Worm (Caenorhabditis elegans): ENCODE data around the gene spin-2.

The spin-2 gene

DNA sequence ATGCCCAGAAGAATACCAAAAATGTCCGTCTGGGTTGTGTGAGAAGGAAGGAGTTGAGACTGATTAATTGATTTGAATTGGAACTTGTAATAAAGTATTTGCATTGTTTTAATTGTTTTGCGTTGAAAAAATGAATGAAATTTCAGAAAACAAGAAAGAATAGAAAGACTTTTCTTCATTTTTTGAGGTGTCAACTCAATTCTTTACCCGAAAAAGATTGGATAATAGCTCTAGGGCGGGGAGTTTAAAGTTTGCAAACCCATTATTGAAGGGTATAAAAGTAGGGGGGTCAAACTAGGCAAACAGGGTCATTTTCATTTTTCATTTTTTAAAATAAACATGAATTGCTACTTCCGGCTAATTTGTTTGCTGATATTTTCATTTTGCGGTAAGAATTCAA is 38.6 kb upstream of the spin-2 start, which contains the start of gene scl-10:
TSS of gene scl-10 (plus strand) at position 301 of the 400 bp plus-strand sequence.
- TF ChIP-seq mdl-1 (tag; optimal IDR thresholded peaks at IDR 0.05): no peak

DNA sequence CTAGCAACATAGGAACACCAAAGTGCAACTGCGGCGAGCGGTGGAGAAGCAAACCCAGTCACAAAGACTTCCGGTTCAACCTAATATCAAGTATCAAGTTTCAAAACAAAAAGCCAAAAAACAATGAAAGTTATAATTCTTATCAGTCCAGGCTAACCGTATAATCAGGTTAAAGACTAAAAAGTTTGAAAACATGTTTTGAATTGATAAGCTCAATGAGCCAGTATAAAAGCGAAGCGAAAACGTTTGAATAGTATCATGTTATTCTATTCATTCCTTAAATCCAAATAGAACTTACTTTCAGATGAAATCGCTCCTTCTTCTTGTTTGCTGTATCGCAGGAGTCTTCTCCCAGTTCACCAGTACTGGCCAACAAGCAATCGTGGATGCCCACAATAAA is 35.7 kb upstream of the spin-2 start, which contains the start of gene scl-11:
TSS of gene scl-11 (plus strand) at position 301 of the 400 bp plus-strand sequence.
- TF ChIP-seq ZK546.5 (tag; optimal IDR thresholded peaks at IDR 0.05) (no peak), ztf-4 (tag; optimal IDR thresholded peaks at IDR 0.05) (no peak), unc-62 (GFP tag; optimal IDR thresholded peaks at IDR 0.05) (no peak), nhr-23 (tag; optimal IDR thresholded peaks at IDR 0.05) (no peak), nhr-77 (tag; optimal IDR thresholded peaks at IDR 0.05) (no peak), ceh-9 (tag; optimal IDR thresholded peaks at IDR 0.05) (no peak), egl-5 (tag; optimal IDR thresholded peaks at IDR 0.05) (no peak), nhr-237 (tag; optimal IDR thresholded peaks at IDR 0.05) (no peak), daf-12 (tag; optimal IDR thresholded peaks at IDR 0.05) (no peak), zag-1 (tag; optimal IDR thresholded peaks at IDR 0.05) (no peak), nhr-25 (tag; optimal IDR thresholded peaks at IDR 0.05) (no peak), sea-2 (GFP tag; optimal IDR thresholded peaks at IDR 0.05) (no peak)

DNA sequence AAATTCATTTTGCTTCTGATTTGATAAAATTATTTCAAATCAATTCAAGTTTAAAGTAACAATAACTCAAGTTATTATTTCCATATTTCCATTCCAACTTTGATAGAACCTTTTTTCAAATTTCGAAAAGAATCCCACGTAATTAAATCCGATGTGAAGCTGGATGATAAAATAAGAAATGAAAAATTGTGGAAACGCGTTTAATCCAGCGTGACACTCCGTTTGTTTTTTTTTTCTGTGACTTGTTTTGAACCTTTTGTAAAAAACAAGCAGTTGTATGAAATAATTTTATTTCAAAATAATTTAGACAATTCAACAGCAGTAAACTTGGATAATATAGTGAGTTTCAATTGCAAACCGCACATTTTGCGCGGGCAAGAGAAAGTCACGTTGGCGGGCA is 34.2 kb upstream of the spin-2 start, which contains the start of gene F49E11.7:
TSS of gene F49E11.7 (plus strand) at position 301 of the 400 bp plus-strand sequence.
- TF ChIP-seq nhr-28 (tag; optimal IDR thresholded peaks at IDR 0.05) (no peak), tbx-2 (tag; optimal IDR thresholded peaks at IDR 0.05) (no peak), lin-39 (tag; optimal IDR thresholded peaks at IDR 0.05) (no peak), ZK546.5 (tag; optimal IDR thresholded peaks at IDR 0.05) (no peak), nhr-25 (tag; optimal IDR thresholded peaks at IDR 0.05) (no peak), nhr-67 (tag; optimal IDR thresholded peaks at IDR 0.05) (no peak), pqm-1 (tag; optimal IDR thresholded peaks at IDR 0.05) (no peak), aly-2 (tag; optimal IDR thresholded peaks at IDR 0.05) (no peak), fkh-10 (GFP tag; optimal IDR thresholded peaks at IDR 0.05) (no peak), eor-1 (tag; optimal IDR thresholded peaks at IDR 0.05) (no peak), hmg-11 (tag; optimal IDR thresholded peaks at IDR 0.05) (no peak), egl-5 (tag; optimal IDR thresholded peaks at IDR 0.05) (no peak), ceh-82 (tag; optimal IDR thresholded peaks at IDR 0.05) (no peak), mml-1 (tag; optimal IDR thresholded peaks at IDR 0.05) (no peak), unc-39 (tag; optimal IDR thresholded peaks at IDR 0.05) (no peak), nhr-11 (tag; optimal IDR thresholded peaks at IDR 0.05) (no peak), lsy-12 (tag; optimal IDR thresholded peaks at IDR 0.05) (no peak)

DNA sequence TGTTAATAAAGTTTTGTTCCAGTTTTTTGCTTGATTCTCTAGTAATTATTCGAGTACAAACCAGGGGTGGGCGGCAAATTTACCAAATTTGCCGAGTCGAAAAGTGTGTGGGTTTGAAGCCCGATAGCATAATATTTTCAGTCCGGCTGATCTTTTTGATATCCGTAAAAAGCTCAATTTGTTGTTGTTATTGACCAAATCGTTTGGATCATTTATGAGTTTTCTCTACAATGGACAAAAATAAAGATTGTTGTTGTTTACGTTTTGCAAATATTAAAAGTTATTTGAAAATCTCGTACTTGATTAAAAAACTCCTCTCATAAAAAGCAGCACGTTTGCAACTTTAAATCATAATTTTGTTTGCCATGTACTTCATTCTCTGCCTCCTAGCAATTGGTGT is 30.8 kb upstream of the spin-2 start, which contains the start of gene scl-1:
TSS of gene scl-1 (plus strand) at position 301 of the 400 bp plus-strand sequence.
- no peak for TF ChIP-seq ztf-4 (tag; optimal IDR thresholded peaks at IDR 0.05)
- TF ChIP-seq elt-2 (tag; optimal IDR thresholded peaks at IDR 0.05): no peak
- TF ChIP-seq nhr-23 (tag; optimal IDR thresholded peaks at IDR 0.05): no peak
- TF ChIP-seq elt-1 (tag; optimal IDR thresholded peaks at IDR 0.05): no peak
- no peak for TF ChIP-seq tbx-2 (tag; optimal IDR thresholded peaks at IDR 0.05)

DNA sequence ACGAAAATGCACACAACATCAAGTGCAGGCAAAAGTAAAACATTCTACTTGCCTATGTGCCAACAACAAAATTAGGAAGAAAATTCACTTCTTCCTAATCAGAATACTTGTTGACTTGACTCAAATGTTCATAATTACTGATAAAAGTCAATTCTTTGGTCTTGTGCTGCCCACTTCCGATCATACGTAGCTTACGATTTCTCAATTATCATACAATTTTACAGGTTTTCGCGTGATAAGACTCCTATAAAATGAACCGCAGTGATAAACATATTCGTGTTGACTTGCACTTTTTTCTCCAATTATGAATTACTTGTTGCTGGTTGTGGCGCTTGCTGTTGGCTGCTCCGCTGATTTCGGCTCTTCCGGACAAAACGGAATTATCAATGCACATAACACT is 29.4 kb upstream of the spin-2 start, which contains the start of gene scl-2:
TSS of gene scl-2 (plus strand) at position 293 of the 400 bp plus-strand sequence.
- TF ChIP-seq skn-1 (tag; optimal IDR thresholded peaks at IDR 0.05): peak; percentile 19
- TF ChIP-seq pha-4 (tag; optimal IDR thresholded peaks at IDR 0.05): peak; percentile 73
- peak; percentile 96 for TF ChIP-seq jun-1 (tag; optimal IDR thresholded peaks at IDR 0.05)
- peak; percentile 99 for TF ChIP-seq elt-2 (tag; optimal IDR thresholded peaks at IDR 0.05)
- TF ChIP-seq pqm-1 (tag; optimal IDR thresholded peaks at IDR 0.05): peak; percentile 99
- TF ChIP-seq ztf-4 (tag; optimal IDR thresholded peaks at IDR 0.05): no peak

DNA sequence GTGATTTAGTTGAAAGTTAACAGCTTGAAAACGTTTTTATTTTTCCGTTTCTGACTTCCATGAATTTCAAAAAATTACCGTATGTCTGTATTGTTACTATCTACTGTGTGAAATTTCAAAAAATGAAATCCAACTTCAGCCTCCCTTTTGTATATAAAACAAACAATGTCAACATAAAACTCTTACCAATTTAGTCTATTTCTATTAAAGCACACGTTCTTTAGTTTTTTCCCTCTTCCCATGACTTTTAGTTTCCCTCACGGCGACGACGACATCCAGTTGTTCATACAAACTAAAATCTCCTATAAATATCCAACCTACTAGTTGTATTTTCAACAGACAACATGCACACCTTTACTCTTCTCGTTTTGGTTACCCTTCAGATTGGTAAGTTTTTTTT is 27.5 kb upstream of the spin-2 start, which contains the start of gene scl-3:
TSS of gene scl-3 (plus strand) at position 301 of the 400 bp plus-strand sequence.
- no peak for TF ChIP-seq nhr-28 (tag; optimal IDR thresholded peaks at IDR 0.05)
- no peak for TF ChIP-seq snpc-4 (tag; optimal IDR thresholded peaks at IDR 0.05)
- no peak for TF ChIP-seq egl-27 (tag; optimal IDR thresholded peaks at IDR 0.05)
- no peak for TF ChIP-seq nhr-237 (tag; optimal IDR thresholded peaks at IDR 0.05)
- no peak for TF ChIP-seq jun-1 (tag; optimal IDR thresholded peaks at IDR 0.05)
- no peak for TF ChIP-seq nhr-23 (tag; optimal IDR thresholded peaks at IDR 0.05)
- TF ChIP-seq ztf-4 (tag; optimal IDR thresholded peaks at IDR 0.05): no peak
- TF ChIP-seq nfya-1 (tag; optimal IDR thresholded peaks at IDR 0.05; ENCODE audit: insufficient read depth): no peak
- TF ChIP-seq tbx-2 (tag; optimal IDR thresholded peaks at IDR 0.05): no peak
- TF ChIP-seq hmg-11 (tag; optimal IDR thresholded peaks at IDR 0.05): no peak
- no peak for TF ChIP-seq daf-12 (tag; optimal IDR thresholded peaks at IDR 0.05)
- TF ChIP-seq ama-1 (optimal IDR thresholded peaks at IDR 0.05): no peak
- TF ChIP-seq nhr-67 (tag; optimal IDR thresholded peaks at IDR 0.05): no peak
- no peak for TF ChIP-seq skn-1 (tag; optimal IDR thresholded peaks at IDR 0.05)
- no peak for TF ChIP-seq fkh-10 (GFP tag; optimal IDR thresholded peaks at IDR 0.05)
- no peak for TF ChIP-seq nhr-77 (tag; optimal IDR thresholded peaks at IDR 0.05)
- no peak for TF ChIP-seq ceh-28 (tag; optimal IDR thresholded peaks at IDR 0.05)
- TF ChIP-seq unc-62 (GFP tag; optimal IDR thresholded peaks at IDR 0.05): no peak
- TF ChIP-seq nhr-12 (tag; optimal IDR thresholded peaks at IDR 0.05): no peak

All from whole organism, L3 larva.